Worm (Caenorhabditis elegans) whole organism, early embryonic: ENCODE results near the gene exl-1.

Experiments
- B0310.2 ChIP-seq: sonication (generic microtip); optimal IDR thresholded peaks from 2 replicates; lab custom pipeline; 2016; ENCODE audit warnings: mild to moderate bottlenecking, missing genetic modification characterization, missing compliant biosample characterization
- F13C5.2 ChIP-seq: sonication (generic microtip); optimal IDR thresholded peaks from 2 replicates; lab custom pipeline; 2017; ENCODE audit warnings: mild to moderate bottlenecking, missing genetic modification characterization, inconsistent platforms, missing compliant biosample characterization
- aly-1 ChIP-seq: sonication (generic microtip); optimal IDR thresholded peaks from 2 replicates; lab custom pipeline; 2016; ENCODE audit warnings: missing genetic modification characterization, missing compliant biosample characterization
- ama-1 ChIP-seq: fragments of 150-350 bp; optimal IDR thresholded peaks from 2 replicates; lab custom pipeline; 2014
- ceh-13 ChIP-seq: fragments of 200-800 bp; sonication (Bioruptor generic); optimal IDR thresholded peaks from 2 replicates; lab custom pipeline; 2018; ENCODE audit warnings: mild to moderate bottlenecking, missing genetic modification characterization, missing compliant biosample characterization
- ceh-36 ChIP-seq: sonication (generic microtip); optimal IDR thresholded peaks from 2 replicates; lab custom pipeline; 2016; ENCODE audit warnings: missing genetic modification characterization, inconsistent platforms, missing compliant biosample characterization
- ets-7 ChIP-seq: sonication (generic microtip); optimal IDR thresholded peaks from 2 replicates; lab custom pipeline; 2016; ENCODE audit warnings: missing genotype, missing genetic modification characterization, missing compliant biosample characterization
- flt-1 ChIP-seq: fragments of 200-800 bp; sonication (Bioruptor generic); IDR thresholded peaks from 2 replicates; pipeline ENCODE4 v1.3.6; 2022; ENCODE audit warnings: missing genetic modification characterization, missing compliant biosample characterization
- hmbx-1 ChIP-seq: sonication (generic microtip); optimal IDR thresholded peaks from 2 replicates; lab custom pipeline; 2016; ENCODE audit warnings: mild to moderate bottlenecking, missing genetic modification characterization, missing compliant biosample characterization
- hmg-4 ChIP-seq: fragments of 200-800 bp; sonication (Bioruptor generic); optimal IDR thresholded peaks from 2 replicates; lab custom pipeline; 2018; ENCODE audit warnings: mild to moderate bottlenecking, missing genetic modification characterization, missing compliant biosample characterization
- hnd-1 ChIP-seq: sonication (generic microtip); optimal IDR thresholded peaks from 2 replicates; lab custom pipeline; 2016; ENCODE audit warnings: missing genetic modification characterization, missing compliant biosample characterization
- pes-1 ChIP-seq: fragments of 200-800 bp; sonication (Bioruptor generic); IDR thresholded peaks from 2 replicates; pipeline ENCODE4 v1.3.6; 2022; ENCODE audit warnings: missing genetic modification reagents, missing genetic modification characterization, missing compliant biosample characterization
- scrt-1 ChIP-seq: fragments of 200-800 bp; sonication (Bioruptor generic); IDR thresholded peaks from 2 replicates; pipeline ENCODE4 v1.3.6; 2022; ENCODE audit warnings: missing genetic modification characterization, missing compliant biosample characterization
- sea-1 ChIP-seq: fragments of 200-800 bp; sonication (Bioruptor generic); conservative IDR thresholded peaks from 2 replicates; pipeline ENCODE4 v1.3.6; 2022; ENCODE audit warnings: missing genetic modification characterization, missing compliant biosample characterization
- tbx-11 ChIP-seq: fragments of 200-800 bp; sonication (Bioruptor generic); IDR thresholded peaks from 2 replicates; pipeline ENCODE4 v1.3.6; 2022; ENCODE audit warnings: missing genetic modification characterization, missing compliant biosample characterization
- tbx-37 ChIP-seq: fragments of 200-800 bp; sonication (Bioruptor generic); conservative IDR thresholded peaks from 2 replicates; pipeline ENCODE4 v1.3.6; 2022; ENCODE audit warnings: missing genetic modification reagents, missing genetic modification characterization, missing compliant biosample characterization
- tra-4 ChIP-seq: sonication (generic microtip); optimal IDR thresholded peaks from 2 replicates; lab custom pipeline; 2017; ENCODE audit warnings: missing genetic modification characterization, missing compliant biosample characterization

Gene exl-1

ce11 chrII:14428834-14429233, 15.6 kb upstream of the exl-1 start:
- TF ChIP-seq hmg-4 (no peak), scrt-1 (GFP tag; lab: Robert Waterston, UW) (no peak), hnd-1 (tag; lab: Kevin White, UChicago) (no peak), ceh-13 (GFP tag; lab: Kevin White, UChicago) (no peak), ama-1 (lab: Kevin White, UChicago) (no peak), tra-4 (tag; lab: Kevin White, UChicago) (no peak), ceh-36 (no peak)

DNA sequence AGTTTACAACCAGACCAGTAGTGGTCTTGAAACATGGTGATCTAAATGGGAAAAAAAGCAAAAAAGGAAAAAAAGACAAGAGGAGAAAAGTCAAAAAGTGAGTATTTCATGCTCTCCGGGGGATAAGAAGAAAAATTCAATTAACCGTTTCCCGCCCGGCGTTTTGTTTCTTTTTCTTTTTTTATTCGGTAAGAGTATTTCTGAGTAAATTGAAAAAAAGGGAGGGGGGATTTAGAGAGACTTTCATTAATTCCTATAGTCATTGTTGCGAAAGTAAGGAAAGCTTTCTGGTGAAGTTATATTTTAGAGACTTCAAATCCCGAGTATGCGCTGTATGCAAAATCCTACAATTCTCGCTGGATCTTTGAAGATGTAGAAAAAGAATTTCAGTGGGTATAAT, 14.4 kb upstream of the exl-1 start:
- TF ChIP-seq flt-1, result no peak
- no peak for TF ChIP-seq hmbx-1 (tag; lab: Kevin White, UChicago)
- no peak for TF ChIP-seq tbx-37
- no peak for TF ChIP-seq hmg-4
- TF ChIP-seq pes-1 (GFP tag; lab: Robert Waterston, UW), result no peak
- TF ChIP-seq ceh-13 (GFP tag; lab: Kevin White, UChicago), result no peak
- no peak for TF ChIP-seq ceh-36
- no peak for TF ChIP-seq ets-7 (tag; lab: Kevin White, UChicago)
- TF ChIP-seq tra-4 (tag; lab: Kevin White, UChicago), result no peak
- TF ChIP-seq B0310.2 (tag; lab: Kevin White, UChicago), result no peak
- no peak for TF ChIP-seq scrt-1 (GFP tag; lab: Robert Waterston, UW)
- no peak for TF ChIP-seq aly-1
- TF ChIP-seq F13C5.2, result no peak
- no peak for TF ChIP-seq hnd-1 (tag; lab: Kevin White, UChicago)
- no peak for TF ChIP-seq sea-1

- TF ChIP-seq hmbx-1 (tag; lab: Kevin White, UChicago) (no peak), hmg-4 (no peak), flt-1 (no peak), ceh-36 (no peak), scrt-1 (GFP tag; lab: Robert Waterston, UW) (no peak), sea-1 (no peak), tra-4 (tag; lab: Kevin White, UChicago) (no peak), B0310.2 (tag; lab: Kevin White, UChicago) (no peak), aly-1 (no peak), hnd-1 (tag; lab: Kevin White, UChicago) (no peak), tbx-11 (GFP tag; lab: Robert Waterston, UW) (no peak), tbx-37 (no peak), ama-1 (lab: Kevin White, UChicago) (no peak), pes-1 (GFP tag; lab: Robert Waterston, UW) (no peak)
Observed at ce11 chrII:14424791-14425190, 11.5 kb upstream of the exl-1 start, which contains the start of gene plx-2. plx-2 (minus strand) TSS chrII:14424891.

DNA sequence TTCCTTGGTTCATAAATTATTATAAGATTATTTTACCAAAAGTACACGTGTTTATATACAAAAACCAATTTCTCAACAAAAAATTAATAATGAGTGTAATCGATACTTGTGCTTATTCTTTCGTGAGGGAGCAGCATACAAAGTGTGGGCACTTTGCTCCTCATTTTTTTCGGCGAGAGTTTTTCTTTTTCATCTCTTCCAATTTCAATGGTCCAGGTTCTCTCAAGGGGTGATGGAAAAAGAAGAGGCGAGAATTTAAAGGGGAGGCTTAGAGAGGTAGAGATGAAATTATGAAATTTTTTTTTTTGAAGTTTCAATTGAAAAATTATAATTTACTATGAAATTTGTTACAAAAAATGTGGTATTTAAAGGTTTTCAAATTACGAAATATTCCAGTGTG, 3.7 kb upstream of the exl-1 start:
- TF ChIP-seq pes-1 (GFP tag; lab: Robert Waterston, UW) (no peak), tbx-11 (GFP tag; lab: Robert Waterston, UW) (no peak), sea-1 (no peak), hnd-1 (tag; lab: Kevin White, UChicago) (no peak), aly-1 (no peak), ets-7 (tag; lab: Kevin White, UChicago) (no peak), ceh-36 (no peak), B0310.2 (tag; lab: Kevin White, UChicago) (no peak), ama-1 (lab: Kevin White, UChicago) (no peak), flt-1 (no peak), hmbx-1 (tag; lab: Kevin White, UChicago) (no peak), F13C5.2 (no peak), tra-4 (tag; lab: Kevin White, UChicago) (no peak), tbx-37 (no peak), hmg-4 (no peak), scrt-1 (GFP tag; lab: Robert Waterston, UW) (no peak), ceh-13 (GFP tag; lab: Kevin White, UChicago) (no peak)

DNA sequence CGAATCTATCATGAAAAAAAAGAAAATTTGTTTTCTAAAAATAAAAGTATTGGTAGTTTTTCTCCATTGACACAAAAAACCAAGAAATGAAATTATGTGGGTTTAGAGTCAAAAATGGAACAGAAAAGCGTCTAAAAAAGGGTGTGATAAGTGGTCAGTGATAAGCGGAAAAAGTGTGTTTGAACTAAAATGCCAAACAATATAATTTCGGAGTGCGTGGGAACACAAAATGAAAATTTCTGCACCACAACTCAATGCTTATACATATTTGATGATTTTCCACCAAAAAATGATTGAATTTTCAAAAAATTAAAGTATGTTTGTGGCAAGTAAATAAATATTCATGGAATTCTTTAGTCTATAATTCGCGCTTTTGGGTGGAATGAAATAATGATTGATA, 2.2 kb upstream of the exl-1 start:
- no peak for TF ChIP-seq F13C5.2
- no peak for TF ChIP-seq ets-7 (tag; lab: Kevin White, UChicago)
- no peak for TF ChIP-seq hmg-4
- TF ChIP-seq tbx-37, result no peak
- TF ChIP-seq tra-4 (tag; lab: Kevin White, UChicago), result no peak
- no peak for TF ChIP-seq scrt-1 (GFP tag; lab: Robert Waterston, UW)
- no peak for TF ChIP-seq sea-1
- TF ChIP-seq flt-1, result no peak
- TF ChIP-seq hmbx-1 (tag; lab: Kevin White, UChicago), result no peak
- TF ChIP-seq ama-1 (lab: Kevin White, UChicago), result no peak
- no peak for TF ChIP-seq B0310.2 (tag; lab: Kevin White, UChicago)
- no peak for TF ChIP-seq ceh-36
- no peak for TF ChIP-seq aly-1
- TF ChIP-seq ceh-13 (GFP tag; lab: Kevin White, UChicago), result no peak
- no peak for TF ChIP-seq pes-1 (GFP tag; lab: Robert Waterston, UW)
- no peak for TF ChIP-seq hnd-1 (tag; lab: Kevin White, UChicago)
- TF ChIP-seq tbx-11 (GFP tag; lab: Robert Waterston, UW), result no peak

ce11 chrII:14413709-14414108, 434 bp upstream of the exl-1 start:
- TF ChIP-seq tbx-37 (no peak), scrt-1 (GFP tag; lab: Robert Waterston, UW) (no peak), hmbx-1 (tag; lab: Kevin White, UChicago) (no peak), ets-7 (tag; lab: Kevin White, UChicago) (no peak), hmg-4 (no peak), sea-1 (no peak), B0310.2 (tag; lab: Kevin White, UChicago) (no peak), aly-1 (no peak), hnd-1 (tag; lab: Kevin White, UChicago) (no peak), ceh-13 (GFP tag; lab: Kevin White, UChicago) (no peak)

- TF ChIP-seq pes-1 (GFP tag; lab: Robert Waterston, UW) (no peak), hmg-4 (no peak), aly-1 (no peak), scrt-1 (GFP tag; lab: Robert Waterston, UW) (no peak), ets-7 (tag; lab: Kevin White, UChicago) (no peak), sea-1 (no peak), ceh-36 (no peak), F13C5.2 (no peak), tbx-11 (GFP tag; lab: Robert Waterston, UW) (no peak), ceh-13 (GFP tag; lab: Kevin White, UChicago) (no peak), ama-1 (lab: Kevin White, UChicago) (no peak), flt-1 (no peak)
Observed at ce11 chrII:14410768-14411167, 2.5 kb downstream of the exl-1 start, which contains the start of gene dsb-2. dsb-2 (plus strand) TSS chrII:14411095.
